Worm (Caenorhabditis elegans) whole organism, L2 larva: ENCODE data around the gene R07B1.6.

Source experiments
- F13H6.1 ChIP-seq: sonication (generic microtip); optimal IDR thresholded peaks from 2 replicates; lab custom pipeline; 2016; ENCODE audit warnings: missing genetic modification characterization, missing compliant biosample characterization
- ama-1 ChIP-seq: fragments of 150-350 bp; optimal IDR thresholded peaks from 2 replicates; lab custom pipeline; 2018; ENCODE audit warnings: inconsistent platforms
- ceh-82 ChIP-seq: fragments of 150-350 bp; optimal IDR thresholded peaks from 2 replicates; lab custom pipeline; 2014; ENCODE audit warnings: missing biosample characterization, missing genetic modification characterization
- lin-13 ChIP-seq: fragments of 150-350 bp; optimal IDR thresholded peaks from 2 replicates; lab custom pipeline; 2014; ENCODE audit warnings: missing biosample characterization, missing genetic modification reagents, missing genetic modification characterization
- mab-5 ChIP-seq: fragments of 150-350 bp; optimal IDR thresholded peaks from 2 replicates; lab custom pipeline; 2014; ENCODE audit warnings: missing biosample characterization, missing genetic modification characterization
- nhr-129 ChIP-seq: fragments of 150-350 bp; optimal IDR thresholded peaks from 2 replicates; lab custom pipeline; 2014; ENCODE audit warnings: missing biosample characterization, missing genetic modification characterization
- nhr-237 ChIP-seq: fragments of 150-350 bp; optimal IDR thresholded peaks from 2 replicates; lab custom pipeline; 2014; ENCODE audit warnings: missing biosample characterization, missing genetic modification characterization
- skn-1 ChIP-seq: sonication (generic microtip); optimal IDR thresholded peaks from 2 replicates; lab custom pipeline; 2017; ENCODE audit warnings: missing biosample characterization, missing genetic modification characterization
- sma-3 ChIP-seq: sonication (generic microtip); optimal IDR thresholded peaks from 2 replicates; lab custom pipeline; 2016; ENCODE audit warnings: missing genetic modification reagents, missing genetic modification characterization, missing compliant biosample characterization
- unc-62 ChIP-seq: fragments of 150-350 bp; optimal IDR thresholded peaks from 2 replicates; lab custom pipeline; 2014; ENCODE audit warnings: missing biosample characterization, missing genetic modification reagents, missing genetic modification characterization
- ztf-1 ChIP-seq: fragments of 200-800 bp; sonication (Bioruptor generic); conservative IDR thresholded peaks from 2 replicates; pipeline ENCODE4 v1.3.6; 2022; ENCODE audit warnings: missing genetic modification characterization, missing compliant biosample characterization

The R07B1.6 gene

DNA sequence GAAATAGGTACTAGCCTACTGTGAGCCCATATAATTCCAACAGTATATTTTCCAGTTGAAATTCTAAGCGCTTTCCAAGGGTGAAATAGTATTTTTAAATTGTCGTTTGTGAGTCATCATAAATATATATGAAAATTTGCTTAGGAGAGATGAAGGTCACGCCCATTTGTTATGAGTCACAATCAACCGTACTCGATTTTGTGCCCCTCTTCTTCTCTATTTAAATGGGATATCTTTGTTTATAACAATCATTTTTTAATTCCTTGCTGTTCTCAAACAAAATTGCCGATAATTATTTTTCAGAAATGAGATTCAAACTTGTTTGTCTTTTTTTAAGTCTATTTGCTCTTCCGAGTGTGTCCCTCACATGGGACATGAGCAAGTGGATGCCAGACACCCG lies 52.5 kb downstream of the R07B1.6 start, which contains the start of gene folr-1:
Gene folr-1, plus strand, starts transcription at position 301 of the 400 bp plus-strand sequence.
- TF ChIP-seq unc-62 = no peak
- TF ChIP-seq ztf-1 = no peak
- TF ChIP-seq skn-1 (tag; lab: Kevin White, UChicago) = no peak
- no peak for TF ChIP-seq F13H6.1 (tag; lab: Kevin White, UChicago)
- TF ChIP-seq nhr-129 (tag; lab: Kevin White, UChicago) = no peak
- no peak for TF ChIP-seq ceh-82 (tag; lab: Kevin White, UChicago)
- TF ChIP-seq mab-5 (tag; lab: Kevin White, UChicago) = no peak
- no peak for TF ChIP-seq sma-3 (GFP tag; lab: Kevin White, UChicago)
- no peak for TF ChIP-seq ama-1 (lab: Kevin White, UChicago)
- TF ChIP-seq nhr-237 (tag; lab: Kevin White, UChicago) = no peak
- TF ChIP-seq lin-13 (GFP tag; lab: Kevin White, UChicago) = no peak
